Worm (Caenorhabditis elegans) whole organism, late embryonic: ENCODE results near the gene K09D9.14.

Experiments used
- ceh-2 ChIP-seq: sonication (generic microtip); optimal IDR thresholded peaks from 2 replicates; lab custom pipeline; 2016; ENCODE audit warnings: missing genotype, missing genetic modification characterization, missing compliant biosample characterization
- fkh-10 ChIP-seq: fragments of 150-350 bp; optimal IDR thresholded peaks from 2 replicates; lab custom pipeline; 2014; ENCODE audit warnings: missing biosample characterization, missing genetic modification reagents, missing genetic modification characterization
- ttx-3 ChIP-seq: sonication (generic microtip); optimal IDR thresholded peaks from 2 replicates; lab custom pipeline; 2016; ENCODE audit warnings: missing genetic modification reagents, missing genetic modification characterization, missing compliant biosample characterization

ce11 chrV:4021776-4022175 lies at the start of gene K09D9.14:
- TF ChIP-seq ttx-3 (no peak), fkh-10 (no peak), ceh-2 (no peak)
